Worm (Caenorhabditis elegans) whole organism, L2 larva: Measurements from ENCODE around the gene R13A1.10.

Source experiments
- ama-1 ChIP-seq: fragments of 150-350 bp; optimal IDR thresholded peaks from 2 replicates; lab custom pipeline; 2018; ENCODE audit warnings: inconsistent platforms
- ceh-82 ChIP-seq: fragments of 150-350 bp; optimal IDR thresholded peaks from 2 replicates; lab custom pipeline; 2014; ENCODE audit warnings: missing biosample characterization, missing genetic modification characterization
- egl-27 ChIP-seq: sonication (generic microtip); optimal IDR thresholded peaks from 3 replicates; lab custom pipeline; 2017; ENCODE audit warnings: missing biosample characterization, missing genetic modification reagents, missing genetic modification characterization
- elt-1 ChIP-seq: fragments of 150-350 bp; optimal IDR thresholded peaks from 2 replicates; lab custom pipeline; 2014; ENCODE audit warnings: missing biosample characterization, missing genetic modification characterization
- fos-1 ChIP-seq: fragments of 150-350 bp; optimal IDR thresholded peaks from 2 replicates; lab custom pipeline; 2014; ENCODE audit warnings: missing biosample characterization, missing genetic modification characterization
- lin-13 ChIP-seq: fragments of 150-350 bp; optimal IDR thresholded peaks from 2 replicates; lab custom pipeline; 2014; ENCODE audit warnings: missing biosample characterization, missing genetic modification reagents, missing genetic modification characterization
- lin-39 ChIP-seq: fragments of 150-350 bp; optimal IDR thresholded peaks from 2 replicates; lab custom pipeline; 2014; ENCODE audit warnings: missing biosample characterization, missing genetic modification reagents, missing genetic modification characterization
- mdl-1 ChIP-seq, 2 experiments: fragments of 150-350 bp in 1 of 2; sonication (generic microtip) in 1 of 2; optimal IDR thresholded peaks; 2 replicates each; lab custom pipeline; 2017; ENCODE audit warnings: missing biosample characterization in 2 of 2, missing genetic modification characterization in 2 of 2
- nhr-12 ChIP-seq: fragments of 150-350 bp; optimal IDR thresholded peaks from 2 replicates; lab custom pipeline; 2014; ENCODE audit warnings: missing biosample characterization, missing genetic modification characterization
- nhr-6 ChIP-seq: fragments of 150-350 bp; optimal IDR thresholded peaks from 2 replicates; lab custom pipeline; 2014; ENCODE audit warnings: missing biosample characterization, missing genetic modification characterization
- unc-62 ChIP-seq: fragments of 150-350 bp; optimal IDR thresholded peaks from 2 replicates; lab custom pipeline; 2014; ENCODE audit warnings: missing biosample characterization, missing genetic modification reagents, missing genetic modification characterization
- ztf-11 ChIP-seq: sonication (generic microtip); optimal IDR thresholded peaks from 2 replicates; lab custom pipeline; 2017; ENCODE audit warnings: missing biosample characterization, missing genetic modification characterization

ce11 chrIV:7211313-7211712 is 15.7 kb downstream of the R13A1.10 start:
- TF ChIP-seq unc-62 (no peak), lin-39 (no peak), egl-27 (tag; lab: Kevin White, UChicago) (no peak), lin-13 (GFP tag; lab: Kevin White, UChicago) (no peak), nhr-12 (tag; lab: Kevin White, UChicago) (no peak), ceh-82 (tag; lab: Kevin White, UChicago) (no peak), nhr-6 (tag; lab: Kevin White, UChicago) (no peak), mdl-1 (tag; optimal IDR thresholded peaks at IDR 0.05; lab: Kevin White, UChicago) (no peak), ama-1 (lab: Kevin White, UChicago) (no peak), fos-1 (tag; lab: Kevin White, UChicago) (no peak), elt-1 (tag; lab: Kevin White, UChicago) (no peak), ztf-11 (tag; lab: Kevin White, UChicago) (no peak)
